Fruit fly (Drosophila melanogaster) whole organism, wandering third instar larva: Measurements from ENCODE around the gene CG43448.

ENCODE experiments used
- Abd-B ChIP-seq: fragments of >200 bp; optimal IDR thresholded peaks from 2 replicates; lab custom pipeline; 2017; ENCODE audit warnings: missing biosample characterization, missing genetic modification characterization
- CG32264 ChIP-seq: fragments of 200-800 bp; sonication (Bioruptor generic); optimal IDR thresholded peaks from 2 replicates; lab custom pipeline; 2016; ENCODE audit warnings: missing biosample characterization, missing genetic modification characterization
- CG9705 ChIP-seq: fragments of 200-800 bp; sonication (Bioruptor generic); optimal IDR thresholded peaks from 2 replicates; lab custom pipeline; 2018; ENCODE audit warnings: missing biosample characterization, mild to moderate bottlenecking, missing genetic modification characterization
- CrebA ChIP-seq: fragments of 200-800 bp; sonication (Bioruptor generic); optimal IDR thresholded peaks from 2 replicates; lab custom pipeline; 2016; ENCODE audit warnings: missing biosample characterization, mild to moderate bottlenecking, missing genetic modification characterization, borderline replicate concordance
- Dfd ChIP-seq: fragments of >200 bp; optimal IDR thresholded peaks from 2 replicates; lab custom pipeline; 2017; ENCODE audit warnings: missing biosample characterization, missing genetic modification characterization
- Dif ChIP-seq: fragments of 200-275, 200-300 bp; sonication (Bioruptor generic); optimal IDR thresholded peaks from 2 replicates; lab custom pipeline; 2018; ENCODE audit warnings: missing biosample characterization, missing genetic modification characterization; ENCODE audit not compliant: partially characterized antibody
- GATAd ChIP-seq: sonication (Bioruptor generic); optimal IDR thresholded peaks from 2 replicates; lab custom pipeline; 2016; ENCODE audit warnings: missing biosample characterization, missing genetic modification characterization
- HLH106 ChIP-seq: fragments of 200-800 bp; optimal IDR thresholded peaks from 3 replicates; lab custom pipeline; 2019; ENCODE audit warnings: missing biosample characterization, mild to moderate bottlenecking, missing genetic modification characterization, moderate library complexity
- Hnf4 ChIP-seq: fragments of 200-800 bp; sonication (Bioruptor generic); optimal IDR thresholded peaks from 2 replicates; lab custom pipeline; 2016; ENCODE audit warnings: missing biosample characterization, mild to moderate bottlenecking, missing genetic modification characterization
- Hr78 ChIP-seq: fragments of >200 bp; optimal IDR thresholded peaks from 2 replicates; lab custom pipeline; 2017; ENCODE audit warnings: missing biosample characterization, missing genetic modification characterization
- Hr83 ChIP-seq: fragments of 200-300 bp; sonication (Bioruptor generic); optimal IDR thresholded peaks from 2 replicates; lab custom pipeline; 2016; ENCODE audit warnings: missing biosample characterization, mild to moderate bottlenecking, missing genetic modification characterization, moderate library complexity; ENCODE audit not compliant: poor library complexity, severe bottlenecking
- Jra ChIP-seq: sonication (Bioruptor generic); optimal IDR thresholded peaks from 2 replicates; lab custom pipeline; 2016; ENCODE audit warnings: missing biosample characterization, missing genetic modification characterization
- Mio ChIP-seq: sonication (Bioruptor generic); optimal IDR thresholded peaks from 2 replicates; lab custom pipeline; 2016; ENCODE audit warnings: missing biosample characterization, missing genetic modification characterization
- Myc ChIP-seq: fragments of >200 bp; optimal IDR thresholded peaks from 2 replicates; lab custom pipeline; 2017
- N ChIP-seq: fragments of >200 bp; optimal IDR thresholded peaks from 2 replicates; lab custom pipeline; 2018; ENCODE audit warnings: missing biosample characterization, missing external identifiers, missing genetic modification characterization
- OdsH ChIP-seq: fragments of 200-800 bp; sonication (Bioruptor generic); optimal IDR thresholded peaks from 2 replicates; lab custom pipeline; 2016; ENCODE audit warnings: missing biosample characterization, mild to moderate bottlenecking, missing genetic modification characterization
- Rel ChIP-seq, 2 experiments: fragments of 200-800 bp; sonication (Bioruptor generic) in 1 of 2; optimal IDR thresholded peaks; 2 replicates in 1 of 2; 3 replicates in 1 of 2; lab custom pipeline; 2016 to 2019; ENCODE audit warnings: mild to moderate bottlenecking in 2 of 2, missing biosample characterization in 2 of 2, missing genetic modification characterization in 2 of 2, moderate library complexity in 1 of 2
- Sp1 ChIP-seq: fragments of 200-800 bp; sonication (Bioruptor generic); optimal IDR thresholded peaks from 3 replicates; lab custom pipeline; 2019; ENCODE audit warnings: missing biosample characterization, mild to moderate bottlenecking, missing genetic modification characterization, moderate library complexity
- Vsx2 ChIP-seq: fragments of 200-300, 225-300 bp; sonication (Bioruptor generic); optimal IDR thresholded peaks from 2 replicates; lab custom pipeline; 2018; ENCODE audit warnings: missing biosample characterization, missing genetic modification characterization; ENCODE audit not compliant: partially characterized antibody
- br ChIP-seq: fragments of 200-800 bp; sonication (Bioruptor generic); optimal IDR thresholded peaks from 2 replicates; lab custom pipeline; 2016; ENCODE audit warnings: missing biosample characterization, missing genetic modification characterization
- brk ChIP-seq: fragments of 200-800 bp; sonication (Bioruptor generic); optimal IDR thresholded peaks from 2 replicates; lab custom pipeline; 2016; ENCODE audit warnings: missing biosample characterization, mild to moderate bottlenecking, missing genetic modification characterization
- dl ChIP-seq, 2 experiments: fragments of 175-275, 200-275 bp in 1 of 2; fragments of 200-275 bp in 1 of 2; sonication (Bioruptor generic); optimal IDR thresholded peaks; lab custom pipeline; 2018; ENCODE audit warnings: mild to moderate bottlenecking in 2 of 2, missing biosample characterization in 2 of 2, missing genetic modification characterization in 2 of 2, moderate library complexity in 2 of 2; ENCODE audit not compliant: partially characterized antibody in 2 of 2, insufficient read depth in 1 of 2
- dmrt93B ChIP-seq: fragments of 200-800 bp; sonication (Bioruptor generic); optimal IDR thresholded peaks from 2 replicates; lab custom pipeline; 2018; ENCODE audit warnings: missing biosample characterization, mild to moderate bottlenecking, missing genetic modification characterization
- dsf ChIP-seq: sonication (Bioruptor generic); optimal IDR thresholded peaks from 2 replicates; lab custom pipeline; 2016; ENCODE audit warnings: missing biosample characterization, missing genetic modification characterization, borderline replicate concordance
- ey ChIP-seq: fragments of 200-800 bp; sonication (Bioruptor generic); optimal IDR thresholded peaks from 2 replicates; lab custom pipeline; 2016; ENCODE audit warnings: missing biosample characterization, missing genetic modification characterization
- foxo ChIP-seq, 2 experiments: fragments of 200-800 bp; sonication (Bioruptor generic); optimal IDR thresholded peaks; 2 replicates in 1 of 2; 3 replicates in 1 of 2; lab custom pipeline; 2016 to 2017; ENCODE audit warnings: missing biosample characterization in 2 of 2, missing genetic modification characterization in 2 of 2
- fru ChIP-seq: fragments of 200-800 bp; sonication (Bioruptor generic); optimal IDR thresholded peaks from 3 replicates; lab custom pipeline; 2016; ENCODE audit warnings: missing biosample characterization, mild to moderate bottlenecking, missing genetic modification characterization
- h ChIP-seq: fragments of 200-800 bp; sonication (Bioruptor generic); optimal IDR thresholded peaks from 3 replicates; lab custom pipeline; 2016; ENCODE audit warnings: missing biosample characterization, mild to moderate bottlenecking, missing genetic modification characterization
- jim ChIP-seq: fragments of 175-275, 200-325 bp; sonication (Bioruptor generic); optimal IDR thresholded peaks from 2 replicates; lab custom pipeline; 2016; ENCODE audit warnings: missing biosample characterization, mild to moderate bottlenecking, missing genetic modification characterization
- lola ChIP-seq: fragments of >200 bp; optimal IDR thresholded peaks from 2 replicates; lab custom pipeline; 2017; ENCODE audit warnings: missing biosample characterization, missing genetic modification characterization
- pan ChIP-seq: fragments of >200 bp; optimal IDR thresholded peaks from 2 replicates; lab custom pipeline; 2017
- psq ChIP-seq: fragments of 200-800 bp; sonication (Bioruptor generic); optimal IDR thresholded peaks from 3 replicates; lab custom pipeline; 2017; ENCODE audit warnings: missing biosample characterization, mild to moderate bottlenecking, missing genetic modification characterization, moderate library complexity
- rgr ChIP-seq: fragments of 200-800 bp; sonication (Bioruptor generic); optimal IDR thresholded peaks from 3 replicates; lab custom pipeline; 2016; ENCODE audit warnings: missing biosample characterization, mild to moderate bottlenecking, missing genetic modification characterization
- sage ChIP-seq: fragments of 200-800 bp; sonication (Bioruptor generic); optimal IDR thresholded peaks from 2 replicates; lab custom pipeline; 2016; ENCODE audit warnings: missing biosample characterization, mild to moderate bottlenecking, missing genetic modification characterization
- sv ChIP-seq: fragments of 200-800 bp; sonication (Bioruptor generic); optimal IDR thresholded peaks from 3 replicates; lab custom pipeline; 2016; ENCODE audit warnings: missing biosample characterization, missing genetic modification characterization
- tai ChIP-seq: sonication (Bioruptor generic); optimal IDR thresholded peaks from 2 replicates; lab custom pipeline; 2016; ENCODE audit warnings: missing biosample characterization, missing genetic modification characterization
- usp ChIP-seq: fragments of >200 bp; optimal IDR thresholded peaks from 2 replicates; lab custom pipeline; 2017; ENCODE audit warnings: missing biosample characterization, missing genetic modification characterization
- woc ChIP-seq: sonication (Bioruptor generic); optimal IDR thresholded peaks from 2 replicates; lab custom pipeline; 2016; ENCODE audit warnings: missing biosample characterization, mild to moderate bottlenecking, missing genetic modification characterization

CG43448 gene

dm6 chr3R:30273898-30274297 lies 36.4 kb upstream of the CG43448 start:
- TF ChIP-seq lola (GFP tag; lab: Kevin White, UChicago) (no peak), HLH106 (peak; percentile 2), rgr (peak; percentile 12)

- TF ChIP-seq CG9705 (GFP tag; lab: Kevin White, UChicago) (no peak), Abd-B (no peak), rgr (no peak), N (GFP tag; lab: Kevin White, UChicago) (no peak), Sp1 (GFP tag; lab: Kevin White, UChicago) (no peak), CG32264 (GFP tag; lab: Kevin White, UChicago) (no peak), ey (GFP tag; lab: Kevin White, UChicago) (no peak), Jra (no peak), psq (GFP tag; lab: Kevin White, UChicago) (peak; percentile 76), CrebA (GFP tag; lab: Kevin White, UChicago) (no peak), dmrt93B (GFP tag; lab: Kevin White, UChicago) (no peak), br (GFP tag; lab: Kevin White, UChicago) (no peak), h (GFP tag; lab: Kevin White, UChicago) (no peak), fru (GFP tag; lab: Kevin White, UChicago) (no peak), foxo (GFP tag; optimal IDR thresholded peaks at IDR 0.05; lab: Kevin White, UChicago) (no peak), dl (GFP tag; optimal IDR thresholded peaks at IDR 0.05; lab: Kevin White, UChicago; ENCODE audit: insufficient read depth in 1 of 2, partially characterized antibody in 2 of 2) (peak; percentile 46 to 64), Hr83 (GFP tag; lab: Kevin White, UChicago) (no peak), Dfd (GFP tag; lab: Kevin White, UChicago) (peak; percentile 7), dsf (GFP tag; lab: Kevin White, UChicago) (no peak), HLH106 (no peak), tai (GFP tag; lab: Kevin White, UChicago) (no peak), usp (no peak), lola (GFP tag; lab: Kevin White, UChicago) (no peak), Hr78 (GFP tag; lab: Kevin White, UChicago) (no peak), Vsx2 (GFP tag; lab: Kevin White, UChicago) (peak; percentile 27), GATAd (GFP tag; lab: Kevin White, UChicago) (no peak), Rel (GFP tag; optimal IDR thresholded peaks at IDR 0.05; lab: Kevin White, UChicago) (no peak), Rel (tag; optimal IDR thresholded peaks at IDR 0.05; lab: Kevin White, UChicago) (no peak), Mio (no peak), OdsH (GFP tag; lab: Kevin White, UChicago) (no peak), Hnf4 (GFP tag; lab: Kevin White, UChicago) (no peak), pan (lab: Kevin White, UChicago) (no peak), woc (GFP tag; lab: Kevin White, UChicago) (no peak), jim (GFP tag; lab: Kevin White, UChicago) (peak; percentile 64), sv (GFP tag; lab: Kevin White, UChicago) (no peak), brk (GFP tag; lab: Kevin White, UChicago) (no peak), Dif (GFP tag; lab: Kevin White, UChicago) (peak; percentile 65), sage (GFP tag; lab: Kevin White, UChicago) (no peak), Myc (lab: Kevin White, UChicago) (no peak)
- TF ChIP-seq, all 38 proteins: peak for 6
These were observed 35.4 kb upstream of the CG43448 start for dm6 chr3R:30272858-30273379.
